Fruit fly (Drosophila melanogaster): ENCODE measurements around the gene sbm.

sbm gene

dm6 chrX:14622179-14622578, 19.8 kb upstream of the sbm start (continued):
- TF ChIP-seq gcm (GFP tag; optimal IDR thresholded peaks at IDR 0.05) = peak; percentile 30
- TF ChIP-seq sqz (GFP tag; optimal IDR thresholded peaks at IDR 0.05) = no peak
- peak; percentile 56 for TF ChIP-seq CG15601 (tag; optimal IDR thresholded peaks at IDR 0.05)
- TF ChIP-seq CG17328 (GFP tag; IDR thresholded peaks at IDR 0.05) = peak; percentile 59
- TF ChIP-seq Spps (tag; optimal IDR thresholded peaks at IDR 0.05) = peak; percentile 56
- no peak for TF ChIP-seq HLH4C (GFP tag; IDR thresholded peaks at IDR 0.05; ENCODE audit: partially characterized antibody)
- no peak for TF ChIP-seq CG9932 (GFP tag; IDR thresholded peaks at IDR 0.05)
- TF ChIP-seq ase (GFP tag; IDR thresholded peaks at IDR 0.05) = 0 out of 3 replicates have a peak, but pooled peaks have one; percentile 11
- no peak for TF ChIP-seq Abd-B (GFP tag; optimal IDR thresholded peaks at IDR 0.05)
- no peak for TF ChIP-seq h (optimal IDR thresholded peaks at IDR 0.05)
- TF ChIP-seq B-H1 (GFP tag; IDR thresholded peaks at IDR 0.05) = no peak
- TF ChIP-seq Dad (GFP tag; optimal IDR thresholded peaks at IDR 0.05) = no peak
- TF ChIP-seq zen (tag; optimal IDR thresholded peaks at IDR 0.05) = no peak
- TF ChIP-seq CG5180 (GFP tag; optimal IDR thresholded peaks at IDR 0.05) = no peak
- TF ChIP-seq fu2 (GFP tag; optimal IDR thresholded peaks at IDR 0.05) = no peak
- no peak for TF ChIP-seq psq (GFP tag; optimal IDR thresholded peaks at IDR 0.05)
- TF ChIP-seq Bteb2 (GFP tag; optimal IDR thresholded peaks at IDR 0.05) = no peak
- no peak for TF ChIP-seq Hmr (GFP tag; optimal IDR thresholded peaks at IDR 0.05)
- no peak for TF ChIP-seq CG32772 (GFP tag; IDR thresholded peaks at IDR 0.05)
- no peak for TF ChIP-seq CG2116 (GFP tag; optimal IDR thresholded peaks at IDR 0.05)
- TF ChIP-seq tio (GFP tag; optimal IDR thresholded peaks at IDR 0.05) = peak; percentile 11
- TF ChIP-seq Oaz (GFP tag; IDR thresholded peaks at IDR 0.05) = no peak
- peak; percentile 4 for TF ChIP-seq CG6254 (GFP tag; optimal IDR thresholded peaks at IDR 0.05)
- peak; percentile 40 for TF ChIP-seq az2 (GFP tag; optimal IDR thresholded peaks at IDR 0.05)
- TF ChIP-seq amos (GFP tag; IDR thresholded peaks at IDR 0.05; ENCODE audit: partially characterized antibody) = no peak
- TF ChIP-seq Ets65A (GFP tag) = peak; percentile 96
- no peak for TF ChIP-seq HHEX (GFP tag; optimal IDR thresholded peaks at IDR 0.05)
- TF ChIP-seq Nf-YC (tag; optimal IDR thresholded peaks at IDR 0.05) = no peak
- no peak for TF ChIP-seq gsb (GFP tag; IDR thresholded peaks at IDR 0.05)
- TF ChIP-seq Atf-2 (GFP tag; optimal IDR thresholded peaks at IDR 0.05) = no peak
- TF ChIP-seq crp (GFP tag; optimal IDR thresholded peaks at IDR 0.05) = no peak
- TF ChIP-seq fd64A (GFP tag; optimal IDR thresholded peaks at IDR 0.05) = peak; percentile 26
- no peak for TF ChIP-seq CG2199 (GFP tag; IDR thresholded peaks at IDR 0.05)
- TF ChIP-seq sna (GFP tag; IDR thresholded peaks at IDR 0.05; ENCODE audit: partially characterized antibody) = no peak
- no peak for TF ChIP-seq CG10565 (GFP tag; optimal IDR thresholded peaks at IDR 0.05)
- TF ChIP-seq CG8478 (optimal IDR thresholded peaks at IDR 0.05) = no peak
- peak in 1 of 2 experiments; percentile 15 for TF ChIP-seq Pdp1 (GFP tag; optimal IDR thresholded peaks at IDR 0.05)
- TF ChIP-seq Hr51 (GFP tag; optimal IDR thresholded peaks at IDR 0.05) = peak in 1 of 2 experiments; percentile 40
- no peak for TF ChIP-seq al (GFP tag; IDR thresholded peaks at IDR 0.05)
- no peak for TF ChIP-seq CG31388 (GFP tag; optimal IDR thresholded peaks at IDR 0.05)
- no peak for TF ChIP-seq hb (GFP tag; IDR thresholded peaks at IDR 0.05; ENCODE audit: partially characterized antibody)
- peak; percentile 13 for TF ChIP-seq Antp (GFP tag; optimal IDR thresholded peaks at IDR 0.05)
- TF ChIP-seq Chrac-16 (GFP tag; optimal IDR thresholded peaks at IDR 0.05) = no peak
- no peak for TF ChIP-seq CG7357 (GFP tag; IDR thresholded peaks at IDR 0.05)
- TF ChIP-seq btn (GFP tag; optimal IDR thresholded peaks at IDR 0.05) = no peak
- peak; percentile 62 for TF ChIP-seq CG7839 (tag; optimal IDR thresholded peaks at IDR 0.05)
- TF ChIP-seq CG8089 (GFP tag; optimal IDR thresholded peaks at IDR 0.05) = peak; percentile 6
- no peak for TF ChIP-seq Dfd (GFP tag; optimal IDR thresholded peaks at IDR 0.05)
- TF ChIP-seq Atf3 (GFP tag; optimal IDR thresholded peaks at IDR 0.05) = no peak
- peak; percentile 34 for TF ChIP-seq trem (tag; optimal IDR thresholded peaks at IDR 0.05)
- TF ChIP-seq bcd (GFP tag; optimal IDR thresholded peaks at IDR 0.05) = peak; percentile 14
- no peak for TF ChIP-seq CG10274 (GFP tag; optimal IDR thresholded peaks at IDR 0.05)
